Fruit fly (Drosophila melanogaster) whole organism, embryonic: Measurements from ENCODE around the gene CG31637.

ENCODE experiments used
- CG12769 ChIP-seq: fragments of 200-800 bp; sonication (Bioruptor generic); optimal IDR thresholded peaks from 2 replicates; lab custom pipeline; 2019; ENCODE audit warnings: missing biosample characterization, mild to moderate bottlenecking, missing genetic modification characterization, moderate library complexity
- CG18476 ChIP-seq: fragments of 200-800 bp; sonication (Bioruptor generic); optimal IDR thresholded peaks from 2 replicates; lab custom pipeline; 2016; ENCODE audit warnings: missing biosample characterization, mild to moderate bottlenecking, missing genetic modification characterization
- CG7357 ChIP-seq: fragments of 200-800 bp; sonication (Bioruptor generic); IDR thresholded peaks from 3 replicates; pipeline ENCODE4 v1.3.6; 2022; ENCODE audit warnings: missing biosample characterization, missing genetic modification characterization
- Eip74EF ChIP-seq, 2 experiments: fragments of 200-800 bp in 1 of 2; fragments of >200 bp in 1 of 2; sonication (Bioruptor generic) in 1 of 2; optimal IDR thresholded peaks; 2 replicates each; lab custom pipeline; 2017 to 2019; ENCODE audit warnings: missing biosample characterization in 2 of 2, missing genetic modification characterization in 2 of 2, mild to moderate bottlenecking in 1 of 2, moderate library complexity in 1 of 2
- ara ChIP-seq: fragments of 200-800 bp; sonication (Bioruptor generic); IDR thresholded peaks from 2 replicates; pipeline ENCODE4 v1.3.6; 2022; ENCODE audit warnings: missing biosample characterization, missing genetic modification characterization
- slp2 ChIP-seq: fragments of 200-800 bp; sonication (Bioruptor generic); optimal IDR thresholded peaks from 2 replicates; lab custom pipeline; 2016; ENCODE audit warnings: missing biosample characterization, missing genetic modification characterization
- tup ChIP-seq: fragments of 200-800 bp; sonication (Bioruptor generic); optimal IDR thresholded peaks from 2 replicates; lab custom pipeline; 2016; ENCODE audit warnings: missing biosample characterization, mild to moderate bottlenecking, missing genetic modification characterization, moderate library complexity
- wdn ChIP-seq: fragments of 200-800 bp; sonication (Bioruptor generic); IDR thresholded peaks from 2 replicates; pipeline ENCODE4 v1.3.6; 2022; ENCODE audit warnings: missing biosample characterization, missing genetic modification characterization

dm6 chr2L:6467509-6467908 lies 30.9 kb upstream of the CG31637 start, which contains the start of gene HemK1:
- TF ChIP-seq wdn (GFP tag; lab: Robert Waterston, UW) (no peak), tup (GFP tag; lab: Kevin White, UChicago) (no peak), Eip74EF (GFP tag; optimal IDR thresholded peaks at IDR 0.05; lab: Kevin White, UChicago) (peak in 1 of 2 experiments; percentile 16), ara (GFP tag; lab: Robert Waterston, UW) (no peak), CG12769 (tag; lab: Kevin White, UChicago) (peak; percentile 50), slp2 (GFP tag; lab: Kevin White, UChicago) (no peak), CG18476 (no peak), CG7357 (no peak)
